Fruit fly (Drosophila melanogaster) whole organism, pupa: ENCODE data around the gene Rap1.

ENCODE experiments used
- CG10348 ChIP-seq: fragments of 200-800 bp; sonication (Bioruptor generic); IDR thresholded peaks from 2 replicates; pipeline ENCODE4 v1.3.6; 2022; ENCODE audit warnings: missing biosample characterization, missing genetic modification characterization
- CG12605 ChIP-seq: fragments of 200-800 bp; sonication (Bioruptor generic); IDR thresholded peaks from 2 replicates; pipeline ENCODE4 v1.3.6; 2022; ENCODE audit warnings: missing biosample characterization, missing genetic modification characterization
- CG13204 ChIP-seq: fragments of 200-800 bp; sonication (Bioruptor generic); optimal IDR thresholded peaks from 2 replicates; lab custom pipeline; 2018; ENCODE audit warnings: missing biosample characterization, mild to moderate bottlenecking, missing genetic modification characterization, moderate library complexity
- CG14655 ChIP-seq: fragments of 200-800 bp; sonication (Bioruptor generic); optimal IDR thresholded peaks from 3 replicates; lab custom pipeline; 2017; ENCODE audit warnings: mild to moderate bottlenecking, missing biosample characterization, missing genetic modification reagents, missing genetic modification characterization
- CG15710 ChIP-seq: fragments of 200-800 bp; sonication (Bioruptor generic); optimal IDR thresholded peaks from 2 replicates; lab custom pipeline; 2018; ENCODE audit warnings: missing biosample characterization, mild to moderate bottlenecking, missing genetic modification characterization, moderate library complexity
- CG17806 ChIP-seq: fragments of 200-800 bp; sonication (Bioruptor generic); optimal IDR thresholded peaks from 2 replicates; lab custom pipeline; 2018; ENCODE audit warnings: missing biosample characterization, mild to moderate bottlenecking, missing genetic modification characterization, moderate library complexity
- CG32121 ChIP-seq: fragments of 200-800 bp; sonication (Bioruptor generic); IDR thresholded peaks from 2 replicates; pipeline ENCODE4 v1.3.6; 2022; ENCODE audit warnings: missing biosample characterization, missing genetic modification characterization
- CG34367 ChIP-seq: fragments of 200-800 bp; sonication (Bioruptor generic); optimal IDR thresholded peaks from 2 replicates; lab custom pipeline; 2018; ENCODE audit warnings: missing biosample characterization, mild to moderate bottlenecking, missing genetic modification characterization
- CG4496 ChIP-seq: fragments of 200-800 bp; sonication (Bioruptor generic); IDR thresholded peaks from 3 replicates; pipeline ENCODE4 v1.3.6; 2022; ENCODE audit warnings: missing biosample characterization, missing genetic modification characterization
- CG8159 ChIP-seq: fragments of 200-800 bp; sonication (Bioruptor generic); optimal IDR thresholded peaks from 3 replicates; lab custom pipeline; 2018; ENCODE audit warnings: missing biosample characterization, mild to moderate bottlenecking, missing genetic modification characterization, moderate library complexity
- CG8301 ChIP-seq: fragments of 200-800 bp; sonication (Bioruptor generic); optimal IDR thresholded peaks from 2 replicates; lab custom pipeline; 2018; ENCODE audit warnings: missing biosample characterization, mild to moderate bottlenecking, missing genetic modification characterization
- CG9948 ChIP-seq: fragments of 200-800 bp; sonication (Bioruptor generic); optimal IDR thresholded peaks from 2 replicates; lab custom pipeline; 2018; ENCODE audit warnings: missing biosample characterization, mild to moderate bottlenecking, missing genetic modification characterization, moderate library complexity
- D1 ChIP-seq: fragments of 200-800 bp; sonication (Bioruptor generic); optimal IDR thresholded peaks from 2 replicates; lab custom pipeline; 2018; ENCODE audit warnings: missing biosample characterization, mild to moderate bottlenecking, missing genetic modification characterization, moderate library complexity
- EcR ChIP-seq: fragments of 200-800 bp; sonication (Bioruptor generic); optimal IDR thresholded peaks from 3 replicates; lab custom pipeline; 2019; ENCODE audit warnings: missing biosample characterization, missing genetic modification characterization, mild to moderate bottlenecking, moderate library complexity, missing genetic modification reagents
- Ets98B ChIP-seq: fragments of 200-800 bp; sonication (Bioruptor generic); IDR thresholded peaks from 2 replicates; pipeline ENCODE4 v1.3.6; 2022; ENCODE audit warnings: missing biosample characterization, missing genetic modification characterization
- Pif1A ChIP-seq: fragments of 200-800 bp; sonication (Bioruptor generic); optimal IDR thresholded peaks from 3 replicates; lab custom pipeline; 2016; ENCODE audit warnings: missing biosample characterization, missing genetic modification characterization
- Pif1B ChIP-seq: fragments of 200-800 bp; sonication (Bioruptor generic); optimal IDR thresholded peaks from 3 replicates; lab custom pipeline; 2016; ENCODE audit warnings: missing biosample characterization, missing genetic modification characterization
- Snoo ChIP-seq: fragments of 200-800 bp; sonication (Bioruptor generic); optimal IDR thresholded peaks from 3 replicates; lab custom pipeline; 2017; ENCODE audit warnings: missing biosample characterization, mild to moderate bottlenecking, missing genetic modification characterization, inconsistent platforms
- fd96Ca ChIP-seq: fragments of 200-800 bp; sonication (Bioruptor generic); IDR thresholded peaks from 3 replicates; pipeline ENCODE4 v1.3.6; 2022; ENCODE audit warnings: missing biosample characterization, missing genetic modification characterization
- gl ChIP-seq: fragments of 200-800 bp; sonication (Bioruptor generic); optimal IDR thresholded peaks from 2 replicates; lab custom pipeline; 2018; ENCODE audit warnings: missing biosample characterization, mild to moderate bottlenecking, missing genetic modification characterization
- rn ChIP-seq: fragments of 200-800 bp; sonication (Bioruptor generic); IDR thresholded peaks from 2 replicates; pipeline ENCODE4 v1.3.6; 2022; ENCODE audit warnings: missing biosample characterization, missing genetic modification characterization

Rap1 gene

DNA sequence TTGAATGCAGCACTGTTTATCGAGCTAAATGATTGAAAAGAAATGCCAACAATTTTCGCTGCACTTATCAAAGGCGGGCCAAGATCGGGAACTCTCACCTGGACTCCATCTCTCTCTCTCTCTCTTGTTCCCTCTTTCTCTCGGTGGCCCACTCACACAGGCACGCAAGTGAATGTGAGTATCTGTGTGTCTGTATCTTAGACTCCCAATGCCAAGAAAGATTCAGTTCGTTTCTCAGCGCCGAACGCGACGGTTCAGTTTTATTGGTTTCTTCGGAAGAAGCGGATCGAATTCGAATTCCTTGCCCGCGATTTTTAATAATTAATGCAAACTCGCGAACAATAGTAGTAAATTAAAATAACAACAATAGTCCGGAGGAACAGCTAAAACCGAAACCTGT, 23.4 kb upstream of the Rap1 start, which contains the start of gene Tmhs:
TSS of gene Tmhs (plus strand) at position 222 of the 400 bp plus-strand sequence.
- TF ChIP-seq Ets98B (GFP tag; lab: Robert Waterston, UW) = peak; percentile 19; the same call in 1 of the 2 replicates
- TF ChIP-seq CG14655 (GFP tag; lab: Kevin White, UChicago) = no peak
- TF ChIP-seq CG32121 (GFP tag; lab: Robert Waterston, UW) = no peak
- no peak for TF ChIP-seq CG15710 (tag; lab: Kevin White, UChicago)
- TF ChIP-seq, all 21 proteins: peak for 1

DNA sequence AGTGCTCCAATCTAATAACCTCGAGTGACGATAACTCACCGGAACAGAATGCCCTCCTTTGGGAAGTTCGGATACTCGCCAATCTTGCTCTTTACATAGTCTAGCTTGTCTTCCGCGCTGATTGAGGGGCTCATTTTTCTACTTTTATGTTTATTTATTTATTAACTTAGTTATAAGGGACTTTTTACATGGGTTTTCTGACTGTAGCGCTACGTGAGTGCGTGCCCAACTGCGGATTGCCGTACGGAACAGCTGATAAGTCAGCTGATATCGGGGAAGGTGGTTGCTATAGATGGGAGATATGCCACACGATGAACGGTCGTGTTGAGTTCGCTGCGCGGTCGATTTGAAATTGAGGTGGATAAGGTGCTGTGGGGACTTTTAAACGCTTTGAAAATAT, 22.6 kb upstream of the Rap1 start, which contains the start of gene Aprt:
TSS of gene Aprt (minus strand) at position 368 of the 400 bp plus-strand sequence.
- TF ChIP-seq CG17806 (tag; lab: Kevin White, UChicago) = no peak
- no peak for TF ChIP-seq CG15710 (tag; lab: Kevin White, UChicago)
- TF ChIP-seq Pif1B = peak; percentile 8
- no peak for TF ChIP-seq D1 (tag; lab: Kevin White, UChicago)
- TF ChIP-seq CG10348 (GFP tag; lab: Robert Waterston, UW) = no peak
- no peak for TF ChIP-seq CG12605
- TF ChIP-seq EcR (GFP tag; lab: Kevin White, UChicago) = peak; percentile 2
- no peak for TF ChIP-seq Snoo
- no peak for TF ChIP-seq CG9948
- no peak for TF ChIP-seq fd96Ca (GFP tag; lab: Robert Waterston, UW)
- TF ChIP-seq CG8159 = no peak
- no peak for TF ChIP-seq Pif1A (GFP tag; lab: Kevin White, UChicago)
- TF ChIP-seq rn (GFP tag; lab: Robert Waterston, UW) = no peak
- no peak for TF ChIP-seq Ets98B (GFP tag; lab: Robert Waterston, UW)
- no peak for TF ChIP-seq gl (tag; lab: Kevin White, UChicago)
- TF ChIP-seq, all 21 proteins: peak for 2

DNA sequence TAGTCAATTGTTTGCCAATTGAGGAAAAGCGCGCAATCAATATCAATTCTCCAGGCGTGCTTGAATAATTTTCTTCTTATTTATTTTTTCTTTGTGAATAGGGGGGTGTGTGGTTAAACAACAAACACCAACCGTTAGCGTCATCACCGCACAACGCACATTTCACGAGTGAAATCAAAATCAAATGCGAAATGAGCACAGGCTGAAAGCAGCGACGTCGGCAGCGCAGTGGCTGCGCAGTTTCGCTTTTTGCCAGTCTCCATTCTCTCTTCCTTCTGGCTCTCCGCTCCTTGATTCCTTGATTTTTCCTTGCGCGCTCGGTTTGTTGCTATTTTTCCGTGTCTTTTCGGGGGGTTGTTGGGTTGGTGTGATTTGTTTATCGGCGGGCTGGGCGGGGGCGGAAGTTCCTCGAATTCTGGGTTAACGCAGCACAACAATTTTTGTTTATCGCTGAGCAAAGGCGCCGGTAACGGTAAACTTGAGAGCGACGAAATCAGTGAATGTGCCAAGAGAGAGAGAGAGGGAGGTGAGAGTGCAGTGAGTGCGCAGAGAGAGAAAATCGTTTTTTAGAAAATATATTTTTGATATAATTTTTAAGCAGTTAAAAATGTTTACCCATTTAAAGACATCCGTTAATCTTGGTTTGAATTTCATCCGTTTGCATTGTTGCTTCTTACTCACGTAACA, 21.0 kb upstream of the Rap1 start, which contains the start of gene CG13937:
TSS of gene CG13937 (minus strand) at position 174 of the 687 bp plus-strand sequence.
- TF ChIP-seq CG15710 (tag; lab: Kevin White, UChicago) (no peak), fd96Ca (GFP tag; lab: Robert Waterston, UW) (no peak), EcR (GFP tag; lab: Kevin White, UChicago) (no peak), CG34367 (tag; lab: Kevin White, UChicago) (no peak), CG12605 (no peak), Snoo (no peak), CG17806 (tag; lab: Kevin White, UChicago) (no peak), CG10348 (GFP tag; lab: Robert Waterston, UW) (no peak), rn (GFP tag; lab: Robert Waterston, UW) (no peak), CG13204 (no peak), Pif1A (GFP tag; lab: Kevin White, UChicago) (no peak), CG32121 (GFP tag; lab: Robert Waterston, UW) (no peak), D1 (tag; lab: Kevin White, UChicago) (no peak), Pif1B (no peak), Ets98B (GFP tag; lab: Robert Waterston, UW) (no peak), CG8159 (no peak), CG4496 (GFP tag; lab: Robert Waterston, UW) (no peak)

DNA sequence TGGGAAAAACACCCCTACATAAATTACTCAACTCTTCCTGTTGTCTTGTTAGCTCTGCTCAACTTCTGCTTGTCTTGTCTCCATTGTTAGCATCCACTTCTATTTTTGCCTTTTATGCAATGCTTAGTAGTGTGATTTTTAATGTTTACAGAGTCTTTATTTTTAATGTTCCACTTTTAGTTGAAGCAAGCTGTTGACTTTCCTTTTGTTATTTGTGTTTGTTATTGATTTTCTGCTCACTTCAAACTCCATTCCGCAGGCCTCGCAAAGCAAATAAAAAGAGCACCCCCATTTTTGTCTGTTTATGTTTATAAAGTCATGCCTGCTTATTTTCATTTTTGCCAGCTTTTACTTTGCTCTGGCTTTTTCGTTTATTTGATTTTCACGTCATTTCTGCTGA, 19.9 kb upstream of the Rap1 start:
- no peak for TF ChIP-seq EcR (GFP tag; lab: Kevin White, UChicago)
- TF ChIP-seq CG32121 (GFP tag; lab: Robert Waterston, UW) = no peak
- TF ChIP-seq CG15710 (tag; lab: Kevin White, UChicago) = no peak
- TF ChIP-seq CG8159 = no peak
- TF ChIP-seq fd96Ca (GFP tag; lab: Robert Waterston, UW) = no peak
- TF ChIP-seq Ets98B (GFP tag; lab: Robert Waterston, UW) = no peak
- no peak for TF ChIP-seq Pif1A (GFP tag; lab: Kevin White, UChicago)
- no peak for TF ChIP-seq CG10348 (GFP tag; lab: Robert Waterston, UW)
- no peak for TF ChIP-seq CG13204
- no peak for TF ChIP-seq CG17806 (tag; lab: Kevin White, UChicago)
- no peak for TF ChIP-seq CG34367 (tag; lab: Kevin White, UChicago)
- TF ChIP-seq CG9948 = no peak
- TF ChIP-seq CG4496 (GFP tag; lab: Robert Waterston, UW) = no peak
- no peak for TF ChIP-seq D1 (tag; lab: Kevin White, UChicago)
- TF ChIP-seq CG8301 = no peak
- no peak for TF ChIP-seq CG12605
- TF ChIP-seq Pif1B = no peak
- TF ChIP-seq CG14655 (GFP tag; lab: Kevin White, UChicago) = no peak
- TF ChIP-seq, all 21 proteins: peak for 0

DNA sequence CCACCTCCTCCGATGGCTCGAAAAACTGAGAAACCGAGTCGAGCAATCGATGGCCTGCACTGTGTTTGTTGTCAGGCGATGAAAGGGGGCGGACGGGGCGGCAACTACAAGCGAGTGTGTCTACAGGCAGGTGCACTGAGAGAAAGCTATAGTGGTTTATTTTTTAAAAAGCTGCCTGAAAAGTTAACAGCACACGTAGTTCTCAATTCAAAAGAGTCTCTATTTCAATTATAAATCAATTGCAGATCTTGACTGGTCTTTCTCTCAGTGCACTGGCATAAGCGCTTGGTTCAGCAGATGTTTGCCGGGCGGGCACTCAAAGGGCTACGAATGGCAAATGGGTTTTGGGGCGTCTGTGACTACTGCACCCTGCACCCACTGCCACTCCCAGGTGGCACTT, 18.7 kb upstream of the Rap1 start:
- TF ChIP-seq Snoo = no peak
- TF ChIP-seq CG13204 = no peak
- no peak for TF ChIP-seq Pif1A (GFP tag; lab: Kevin White, UChicago)
- TF ChIP-seq EcR (GFP tag; lab: Kevin White, UChicago) = no peak
- no peak for TF ChIP-seq D1 (tag; lab: Kevin White, UChicago)
- no peak for TF ChIP-seq CG10348 (GFP tag; lab: Robert Waterston, UW)
- peak; percentile 7 for TF ChIP-seq CG9948
- TF ChIP-seq fd96Ca (GFP tag; lab: Robert Waterston, UW) = peak; percentile 79; the same call in 2 of the 3 replicates
- TF ChIP-seq rn (GFP tag; lab: Robert Waterston, UW) = peak; percentile 62; the same call in 1 of the 2 replicates
- peak; percentile 35 for TF ChIP-seq Pif1B
- peak; percentile 32; the same call in 1 of the 2 replicates for TF ChIP-seq CG32121 (GFP tag; lab: Robert Waterston, UW)
- TF ChIP-seq CG8301 = peak; percentile 52
- peak; percentile 71 for TF ChIP-seq CG14655 (GFP tag; lab: Kevin White, UChicago)
- peak; percentile 66; the same call in 1 of the 2 replicates for TF ChIP-seq Ets98B (GFP tag; lab: Robert Waterston, UW)
- TF ChIP-seq CG8159 = peak; percentile 45
- TF ChIP-seq CG12605 = peak; percentile 62; the same call in 1 of the 2 replicates
- TF ChIP-seq CG15710 (tag; lab: Kevin White, UChicago) = no peak
- no peak for TF ChIP-seq gl (tag; lab: Kevin White, UChicago)
- TF ChIP-seq CG34367 (tag; lab: Kevin White, UChicago) = no peak
- TF ChIP-seq CG4496 (GFP tag; lab: Robert Waterston, UW) = peak; percentile 83; the same call in 2 of the 3 replicates
- peak; percentile 30 for TF ChIP-seq CG17806 (tag; lab: Kevin White, UChicago)
